Fruit fly (Drosophila melanogaster) Kc167 (cell line): Measurements from ENCODE around the gene CG1136.

ENCODE experiments used
- Myc ChIP-seq: fragments of >200 bp; optimal IDR thresholded peaks from 2 replicates; lab custom pipeline; 2017; ENCODE audit warnings: missing external identifiers
- Sin3A ChIP-seq: fragments of >200 bp; optimal IDR thresholded peaks from 2 replicates; lab custom pipeline; 2018; ENCODE audit warnings: missing external identifiers
- h ChIP-seq: fragments of >200 bp; optimal IDR thresholded peaks from 3 replicates; lab custom pipeline; 2018; ENCODE audit warnings: missing external identifiers
- psq ChIP-seq: fragments of >200 bp; optimal IDR thresholded peaks from 2 replicates; lab custom pipeline; 2017; ENCODE audit warnings: missing external identifiers
- ttk ChIP-seq: sonication (Bioruptor generic); optimal IDR thresholded peaks from 2 replicates; lab custom pipeline; 2017; ENCODE audit warnings: missing external identifiers

dm6 chr3L:4099194-4099593 is 52.8 kb downstream of the CG1136 start:
- TF ChIP-seq h (lab: Kevin White, UChicago) (no peak), Myc (lab: Kevin White, UChicago) (no peak), psq (lab: Kevin White, UChicago) (no peak), ttk (lab: Kevin White, UChicago) (no peak), Sin3A (no peak)
